Worm (Caenorhabditis elegans) whole organism, L3 larva: ENCODE results near the gene F56D6.19.

ENCODE experiments used
- ama-1 ChIP-seq: fragments of 150-350 bp; optimal IDR thresholded peaks from 2 replicates; lab custom pipeline; 2018
- ceh-16 ChIP-seq: sonication (generic microtip); optimal IDR thresholded peaks from 2 replicates; lab custom pipeline; 2017; ENCODE audit warnings: missing biosample characterization, missing genetic modification characterization
- ceh-28 ChIP-seq: fragments of 150-350 bp; optimal IDR thresholded peaks from 2 replicates; lab custom pipeline; 2014; ENCODE audit warnings: missing biosample characterization, missing genetic modification reagents, missing genetic modification characterization
- ceh-82 ChIP-seq: fragments of 150-350 bp; optimal IDR thresholded peaks from 2 replicates; lab custom pipeline; 2014; ENCODE audit warnings: missing biosample characterization, missing genetic modification characterization
- ceh-9 ChIP-seq: sonication (generic microtip); optimal IDR thresholded peaks from 2 replicates; lab custom pipeline; 2018; ENCODE audit warnings: missing biosample characterization, missing genetic modification characterization
- daf-12 ChIP-seq: fragments of 150-350 bp; optimal IDR thresholded peaks from 2 replicates; lab custom pipeline; 2014; ENCODE audit warnings: missing biosample characterization, missing genetic modification reagents, missing genetic modification characterization
- egl-27 ChIP-seq: sonication (generic microtip); optimal IDR thresholded peaks from 4 replicates; lab custom pipeline; 2017; ENCODE audit warnings: missing biosample characterization, missing genetic modification reagents, missing genetic modification characterization
- elt-2 ChIP-seq: sonication (generic microtip); optimal IDR thresholded peaks from 2 replicates; lab custom pipeline; 2016; ENCODE audit warnings: missing genetic modification reagents, mild to moderate bottlenecking, missing genetic modification characterization, missing compliant biosample characterization
- elt-3 ChIP-seq, 3 experiments: fragments of 150-350 bp in 1 of 3; sonication (generic microtip) in 2 of 3; optimal IDR thresholded peaks; 2 replicates in 2 of 3; 4 replicates in 1 of 3; lab custom pipeline; 2014 to 2017; ENCODE audit warnings: missing biosample characterization in 3 of 3, missing genetic modification characterization in 3 of 3
- eor-1 ChIP-seq, 2 experiments: fragments of 150-350 bp; optimal IDR thresholded peaks; 2 replicates each; lab custom pipeline; 2014 to 2018; ENCODE audit warnings: missing biosample characterization in 2 of 2, missing genetic modification characterization in 2 of 2
- fkh-10 ChIP-seq: sonication (generic microtip); optimal IDR thresholded peaks from 2 replicates; lab custom pipeline; 2017; ENCODE audit warnings: missing biosample characterization, missing genetic modification reagents, missing genetic modification characterization
- fkh-2 ChIP-seq: fragments of 150-350 bp; optimal IDR thresholded peaks from 2 replicates; lab custom pipeline; 2014; ENCODE audit warnings: missing biosample characterization, missing genetic modification reagents, missing genetic modification characterization
- fos-1 ChIP-seq: fragments of 150-350 bp; optimal IDR thresholded peaks from 2 replicates; lab custom pipeline; 2014; ENCODE audit warnings: missing biosample characterization, missing genetic modification characterization
- jun-1 ChIP-seq: fragments of 150-350 bp; optimal IDR thresholded peaks from 2 replicates; lab custom pipeline; 2014; ENCODE audit warnings: missing biosample characterization, missing genetic modification reagents, missing genetic modification characterization
- lin-15B ChIP-seq: fragments of 150-350 bp; optimal IDR thresholded peaks from 2 replicates; lab custom pipeline; 2014; ENCODE audit warnings: missing biosample characterization, missing genetic modification characterization
- lin-39 ChIP-seq: fragments of 150-350 bp; optimal IDR thresholded peaks from 2 replicates; lab custom pipeline; 2018; ENCODE audit warnings: missing biosample characterization, missing genetic modification reagents, missing genetic modification characterization
- mdl-1 ChIP-seq: fragments of 150-350 bp; optimal IDR thresholded peaks from 2 replicates; lab custom pipeline; 2014; ENCODE audit warnings: missing biosample characterization, missing genetic modification characterization
- nhr-11 ChIP-seq: fragments of 150-350 bp; optimal IDR thresholded peaks from 2 replicates; lab custom pipeline; 2014; ENCODE audit warnings: missing biosample characterization, missing genetic modification characterization
- nhr-23 ChIP-seq: fragments of 150-350 bp; optimal IDR thresholded peaks from 2 replicates; lab custom pipeline; 2014; ENCODE audit warnings: missing biosample characterization, missing genetic modification reagents, missing genetic modification characterization
- nhr-237 ChIP-seq: fragments of 150-350 bp; optimal IDR thresholded peaks from 2 replicates; lab custom pipeline; 2014; ENCODE audit warnings: missing biosample characterization, missing genetic modification characterization
- nhr-28 ChIP-seq: fragments of 150-350 bp; optimal IDR thresholded peaks from 2 replicates; lab custom pipeline; 2014; ENCODE audit warnings: missing biosample characterization, missing genetic modification characterization
- nhr-43 ChIP-seq: sonication (generic microtip); optimal IDR thresholded peaks from 2 replicates; lab custom pipeline; 2016; ENCODE audit warnings: mild to moderate bottlenecking, missing genetic modification characterization, missing compliant biosample characterization; ENCODE audit not compliant: poor library complexity, severe bottlenecking
- nhr-67 ChIP-seq: fragments of 150-350 bp; optimal IDR thresholded peaks from 2 replicates; lab custom pipeline; 2014; ENCODE audit warnings: missing biosample characterization, missing genetic modification characterization
- nhr-76 ChIP-seq: fragments of 150-350 bp; sonication (generic microtip); optimal IDR thresholded peaks from 5 replicates; lab custom pipeline; 2014; ENCODE audit warnings: missing biosample characterization, missing genetic modification characterization
- pha-4 ChIP-seq: fragments of 150-350 bp; optimal IDR thresholded peaks from 2 replicates; lab custom pipeline; 2014; ENCODE audit warnings: missing biosample characterization, missing genetic modification reagents, missing genetic modification characterization
- pqm-1 ChIP-seq: fragments of 150-350 bp; optimal IDR thresholded peaks from 2 replicates; lab custom pipeline; 2017; ENCODE audit warnings: missing biosample characterization, missing genetic modification characterization, inconsistent platforms
- sea-2 ChIP-seq: fragments of 150-350 bp; sonication (generic microtip); optimal IDR thresholded peaks from 4 replicates; lab custom pipeline; 2014; ENCODE audit warnings: missing biosample characterization, missing genetic modification reagents, missing genetic modification characterization
- skn-1 ChIP-seq: fragments of 150-350 bp; optimal IDR thresholded peaks from 2 replicates; lab custom pipeline; 2014; ENCODE audit warnings: missing biosample characterization, missing genetic modification characterization
- snpc-4 ChIP-seq: fragments of 150-350 bp; optimal IDR thresholded peaks from 2 replicates; lab custom pipeline; 2014; ENCODE audit warnings: missing biosample characterization, missing genetic modification characterization
- tbx-2 ChIP-seq: sonication (generic microtip); optimal IDR thresholded peaks from 2 replicates; lab custom pipeline; 2016; ENCODE audit warnings: mild to moderate bottlenecking, missing genetic modification characterization, missing compliant biosample characterization
- unc-62 ChIP-seq: fragments of 150-350 bp; sonication (generic microtip); optimal IDR thresholded peaks from 4 replicates; lab custom pipeline; 2014; ENCODE audit warnings: missing biosample characterization, missing genetic modification reagents, missing genetic modification characterization
- zag-1 ChIP-seq: fragments of 150-350 bp; optimal IDR thresholded peaks from 2 replicates; lab custom pipeline; 2014; ENCODE audit warnings: missing biosample characterization, missing genetic modification characterization
- ztf-11 ChIP-seq: fragments of 150-350 bp; optimal IDR thresholded peaks from 2 replicates; lab custom pipeline; 2014; ENCODE audit warnings: missing biosample characterization, missing genetic modification characterization
- ztf-4 ChIP-seq: fragments of 150-350 bp; optimal IDR thresholded peaks from 2 replicates; lab custom pipeline; 2014; ENCODE audit warnings: missing biosample characterization, missing genetic modification characterization

Gene F56D6.19

ce11 chrIV:3944459-3944858 lies 29.9 kb downstream of the F56D6.19 start, which contains the start of gene clec-72:
Gene clec-72 (plus strand): TSS chrIV:3944816.
- TF ChIP-seq snpc-4 (tag; lab: Kevin White, UChicago) (no peak), jun-1 (peak; percentile 84), skn-1 (tag; lab: Kevin White, UChicago) (peak; percentile 41), elt-2 (tag; lab: Kevin White, UChicago) (peak; percentile 98), pqm-1 (tag; lab: Kevin White, UChicago) (peak; percentile 92)

DNA sequence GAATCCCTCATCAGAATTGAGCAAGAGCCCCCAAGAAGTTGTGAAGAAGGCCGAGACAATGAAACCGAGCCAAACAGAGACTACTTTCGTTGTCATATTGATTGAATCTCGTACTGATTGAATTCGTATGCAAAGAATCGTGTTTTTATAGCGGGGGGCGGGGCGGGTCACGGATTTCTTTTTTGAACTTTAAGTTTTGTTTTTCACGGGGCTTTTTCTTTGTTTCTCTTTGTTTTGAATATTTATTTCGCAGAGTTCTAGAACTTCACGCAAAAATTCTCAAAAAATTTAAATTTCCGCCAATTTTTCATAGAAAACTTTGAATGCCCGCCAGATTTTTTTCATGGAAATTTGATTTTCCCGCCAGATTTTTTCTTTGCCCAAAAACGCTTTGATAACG lies 41.5 kb downstream of the F56D6.19 start, which contains the start of gene clec-73:
clec-73 (minus strand) TSS at position 101 of the 400 bp plus-strand sequence.
- TF ChIP-seq snpc-4 (tag; lab: Kevin White, UChicago) (no peak), eor-1 (tag; optimal IDR thresholded peaks at IDR 0.05; lab: Kevin White, UChicago) (no peak), pha-4 (tag; lab: Kevin White, UChicago) (no peak), lin-39 (no peak), zag-1 (tag; lab: Kevin White, UChicago) (no peak), nhr-23 (no peak)
- TF ChIP-seq, all 47 proteins: peak for 0

- no peak for TF ChIP-seq nhr-67 (tag; lab: Kevin White, UChicago)
- no peak for TF ChIP-seq ceh-16 (tag; lab: Kevin White, UChicago)
- no peak for TF ChIP-seq mdl-1 (tag; lab: Kevin White, UChicago)
- no peak for TF ChIP-seq nhr-43 (tag; lab: Kevin White, UChicago)
- no peak for TF ChIP-seq daf-12
- no peak for TF ChIP-seq nhr-28
- no peak for TF ChIP-seq ztf-4 (tag; lab: Kevin White, UChicago)
- TF ChIP-seq egl-27 = no peak
- no peak for TF ChIP-seq nhr-11 (tag; lab: Kevin White, UChicago)
- no peak for TF ChIP-seq elt-2 (tag; lab: Kevin White, UChicago)
- TF ChIP-seq tbx-2 (tag; lab: Kevin White, UChicago) = no peak
- no peak for TF ChIP-seq ceh-9 (tag; lab: Kevin White, UChicago)
- no peak for TF ChIP-seq lin-15B (tag; lab: Kevin White, UChicago)
- TF ChIP-seq sea-2 (GFP tag; lab: Kevin White, UChicago) = no peak
- TF ChIP-seq lin-39 = no peak
- TF ChIP-seq ama-1 (lab: Kevin White, UChicago) = no peak
- no peak for TF ChIP-seq nhr-76
- TF ChIP-seq, all 47 proteins: peak for 0
Observed at ce11 chrIV:3956705-3957104, 42.1 kb downstream of the F56D6.19 start, which contains the start of gene clec-74. Gene clec-74 (plus strand): TSS chrIV:3957005.

DNA sequence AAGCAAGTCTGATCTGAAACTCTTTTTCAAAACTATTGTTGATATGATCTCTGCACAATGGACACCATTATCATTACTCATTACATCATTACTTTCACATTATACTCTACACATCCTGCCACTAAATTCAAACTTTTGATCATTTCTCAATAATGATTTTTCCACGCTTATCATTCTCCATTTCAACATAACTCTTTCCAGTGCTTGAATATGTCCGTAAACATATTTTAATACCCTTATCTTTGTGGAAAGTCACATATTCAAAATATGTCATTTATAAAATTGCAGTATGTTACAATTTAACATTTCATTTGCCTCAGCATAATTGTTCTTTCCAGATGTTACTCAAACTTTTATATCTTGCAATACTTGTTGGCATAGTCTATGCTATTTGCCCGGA lies 45.8 kb downstream of the F56D6.19 start, which contains the start of gene clec-75:
clec-75 (plus strand) TSS at position 339 of the 400 bp plus-strand sequence.
- TF ChIP-seq ceh-9 (tag; lab: Kevin White, UChicago) (no peak), jun-1 (peak; percentile 20), nhr-67 (tag; lab: Kevin White, UChicago) (no peak), ztf-4 (tag; lab: Kevin White, UChicago) (no peak), nhr-237 (no peak), fkh-10 (GFP tag; lab: Kevin White, UChicago) (no peak), pqm-1 (tag; lab: Kevin White, UChicago) (peak; percentile 42), nhr-28 (no peak), elt-2 (tag; lab: Kevin White, UChicago) (peak; percentile 63), fkh-2 (tag; lab: Kevin White, UChicago) (no peak), ztf-11 (tag; lab: Kevin White, UChicago) (no peak), mdl-1 (tag; lab: Kevin White, UChicago) (no peak)
- TF ChIP-seq, all 47 proteins: peak for 3

DNA sequence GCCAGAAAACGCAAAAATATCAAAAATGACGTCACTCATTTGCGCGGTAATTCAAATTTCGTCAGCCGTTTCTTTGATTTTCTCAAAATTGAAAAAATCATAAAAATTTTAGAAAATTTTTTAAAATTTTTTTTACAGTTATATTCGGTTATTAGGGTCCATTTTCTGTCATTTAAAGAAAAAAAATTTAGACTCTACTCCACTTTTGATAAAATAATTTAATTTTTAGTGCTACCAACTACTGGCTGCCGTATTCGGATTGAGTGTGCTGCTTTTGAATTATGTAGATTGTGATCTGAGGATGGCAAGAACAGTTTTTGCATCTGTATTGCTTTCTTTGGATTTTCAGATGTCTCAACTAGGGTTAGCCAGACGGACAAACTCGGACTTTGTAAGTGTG lies 48.0 kb downstream of the F56D6.19 start, which contains the start of gene Y46C8AM.1:
Y46C8AM.1 (plus strand) TSS at position 301 of the 400 bp plus-strand sequence.
- TF ChIP-seq egl-27 = no peak
- TF ChIP-seq ama-1 (lab: Kevin White, UChicago) = no peak
- TF ChIP-seq lin-15B (tag; lab: Kevin White, UChicago) = no peak
- TF ChIP-seq zag-1 (tag; lab: Kevin White, UChicago) = no peak
- TF ChIP-seq nhr-23 = no peak
- no peak for TF ChIP-seq fos-1 (tag; lab: Kevin White, UChicago)
- TF ChIP-seq elt-3 (tag; optimal IDR thresholded peaks at IDR 0.05; lab: Kevin White, UChicago) = no peak
- no peak for TF ChIP-seq ceh-28
- no peak for TF ChIP-seq ztf-4 (tag; lab: Kevin White, UChicago)
- no peak for TF ChIP-seq sea-2 (GFP tag; lab: Kevin White, UChicago)
- TF ChIP-seq ceh-82 (tag; lab: Kevin White, UChicago) = no peak
- TF ChIP-seq unc-62 (GFP tag; lab: Kevin White, UChicago) = no peak
